Fruit fly (Drosophila melanogaster) whole organism, prepupa: Measurements from ENCODE around the gene CG15296.

Source experiments
- Blimp-1 ChIP-seq: fragments of 200-800 bp; sonication (Bioruptor generic); optimal IDR thresholded peaks from 3 replicates; lab custom pipeline; 2017; ENCODE audit warnings: missing biosample characterization, missing genetic modification characterization, mild to moderate bottlenecking, moderate library complexity, missing genetic modification reagents
- CG10631 ChIP-seq: fragments of 200-800 bp; sonication (Bioruptor generic); optimal IDR thresholded peaks from 2 replicates; lab custom pipeline; 2016; ENCODE audit warnings: missing biosample characterization, missing genetic modification characterization
- CG10669 ChIP-seq: fragments of 200-800 bp; sonication (Bioruptor generic); optimal IDR thresholded peaks from 3 replicates; lab custom pipeline; 2018; ENCODE audit warnings: missing biosample characterization, mild to moderate bottlenecking, missing genetic modification characterization, moderate library complexity
- CG11294 ChIP-seq: fragments of 200-800 bp; sonication (Bioruptor generic); IDR thresholded peaks from 2 replicates; pipeline ENCODE4 v1.3.6; 2022; ENCODE audit warnings: missing biosample characterization, missing genetic modification characterization
- CG11902 ChIP-seq: fragments of 200-800 bp; sonication (Bioruptor generic); optimal IDR thresholded peaks from 3 replicates; lab custom pipeline; 2016; ENCODE audit warnings: missing biosample characterization, missing genetic modification characterization
- CG15336 ChIP-seq: fragments of 200-800 bp; sonication (Bioruptor generic); IDR thresholded peaks from 2 replicates; pipeline ENCODE4 v1.3.6; 2022; ENCODE audit warnings: missing biosample characterization, missing genetic modification characterization
- CG1621 ChIP-seq: fragments of 200-800 bp; sonication (Bioruptor generic); optimal IDR thresholded peaks from 3 replicates; lab custom pipeline; 2018; ENCODE audit warnings: missing biosample characterization, mild to moderate bottlenecking, missing genetic modification characterization
- CG16779 ChIP-seq: fragments of 200-800 bp; sonication (Bioruptor generic); optimal IDR thresholded peaks from 3 replicates; lab custom pipeline; 2017; ENCODE audit warnings: missing biosample characterization, mild to moderate bottlenecking, missing genetic modification characterization
- CG31627 ChIP-seq: fragments of 200-800 bp; sonication (Bioruptor generic); optimal IDR thresholded peaks from 3 replicates; lab custom pipeline; 2016; ENCODE audit warnings: missing biosample characterization, missing genetic modification characterization
- CG32006 ChIP-seq: fragments of 200-800 bp; sonication (Bioruptor generic); optimal IDR thresholded peaks from 3 replicates; lab custom pipeline; 2017; ENCODE audit warnings: missing biosample characterization, mild to moderate bottlenecking, missing genetic modification characterization
- CG3919 ChIP-seq: fragments of 200-800 bp; sonication (Bioruptor generic); optimal IDR thresholded peaks from 3 replicates; lab custom pipeline; 2016; ENCODE audit warnings: missing biosample characterization, missing genetic modification characterization
- CG4318 ChIP-seq: fragments of 200-800 bp; sonication (Bioruptor generic); optimal IDR thresholded peaks from 3 replicates; lab custom pipeline; 2017; ENCODE audit warnings: missing biosample characterization, mild to moderate bottlenecking, missing genetic modification characterization
- CG6163 ChIP-seq: fragments of 200-800 bp; sonication (Bioruptor generic); IDR thresholded peaks from 3 replicates; pipeline ENCODE4 v1.3.6; 2022; ENCODE audit warnings: missing biosample characterization, missing genetic modification characterization
- CG6276 ChIP-seq: fragments of 200-800 bp; sonication (Bioruptor generic); optimal IDR thresholded peaks from 2 replicates; lab custom pipeline; 2017; ENCODE audit warnings: missing biosample characterization, mild to moderate bottlenecking, missing genetic modification characterization
- CG6808 ChIP-seq: fragments of 200-800 bp; sonication (Bioruptor generic); optimal IDR thresholded peaks from 3 replicates; lab custom pipeline; 2017; ENCODE audit warnings: missing biosample characterization, missing genetic modification characterization, mild to moderate bottlenecking, moderate library complexity, missing genetic modification reagents
- CG6854 ChIP-seq: fragments of 200-800 bp; sonication (Bioruptor generic); optimal IDR thresholded peaks from 2 replicates; lab custom pipeline; 2017; ENCODE audit warnings: missing biosample characterization, mild to moderate bottlenecking, missing genetic modification characterization
- CG7368 ChIP-seq: fragments of 200-800 bp; sonication (Bioruptor generic); optimal IDR thresholded peaks from 3 replicates; lab custom pipeline; 2016; ENCODE audit warnings: missing biosample characterization, missing genetic modification characterization
- CG8319 ChIP-seq: fragments of 200-800 bp; sonication (Bioruptor generic); optimal IDR thresholded peaks from 3 replicates; lab custom pipeline; 2016; ENCODE audit warnings: missing biosample characterization, missing genetic modification characterization
- CG8632 ChIP-seq: fragments of 200-800 bp; sonication (Bioruptor generic); optimal IDR thresholded peaks from 3 replicates; lab custom pipeline; 2016; ENCODE audit warnings: missing biosample characterization, missing genetic modification characterization
- CG9139 ChIP-seq: fragments of 200-800 bp; sonication (Bioruptor generic); optimal IDR thresholded peaks from 3 replicates; lab custom pipeline; 2017; ENCODE audit warnings: missing biosample characterization, mild to moderate bottlenecking, missing genetic modification characterization
- Eip78C ChIP-seq: fragments of 200-800 bp; sonication (Bioruptor generic); peaks from one replicate; lab custom pipeline; 2016; ENCODE audit warnings: missing biosample characterization, missing genetic modification characterization
- Ets21C ChIP-seq: fragments of 200-800 bp; sonication (Bioruptor generic); optimal IDR thresholded peaks from 3 replicates; lab custom pipeline; 2016; ENCODE audit warnings: missing biosample characterization, missing genetic modification characterization
- Gug ChIP-seq: fragments of 200-800 bp; sonication (Bioruptor generic); IDR thresholded peaks from 2 replicates; pipeline ENCODE4 v1.3.6; 2022; ENCODE audit warnings: missing biosample characterization, missing genetic modification characterization
- Hr38 ChIP-seq: sonication (Bioruptor generic); optimal IDR thresholded peaks from 2 replicates; lab custom pipeline; 2016; ENCODE audit warnings: missing biosample characterization, missing genetic modification characterization
- Hr39 ChIP-seq: fragments of 200-800 bp; sonication (Bioruptor generic); optimal IDR thresholded peaks from 2 replicates; lab custom pipeline; 2016; ENCODE audit warnings: missing biosample characterization, missing genetic modification characterization
- Hr4 ChIP-seq: fragments of 200-800 bp; sonication (Bioruptor generic); optimal IDR thresholded peaks from 3 replicates; lab custom pipeline; 2016; ENCODE audit warnings: missing biosample characterization, missing genetic modification characterization
- Lpt ChIP-seq: fragments of 200-800 bp; sonication (Bioruptor generic); optimal IDR thresholded peaks from 3 replicates; lab custom pipeline; 2016; ENCODE audit warnings: missing biosample characterization, missing genetic modification characterization
- Met ChIP-seq: fragments of 200-800 bp; sonication (Bioruptor generic); optimal IDR thresholded peaks from 3 replicates; lab custom pipeline; 2016; ENCODE audit warnings: missing biosample characterization, missing genetic modification characterization
- OdsH ChIP-seq: fragments of 200-800 bp; sonication (Bioruptor generic); optimal IDR thresholded peaks from 3 replicates; lab custom pipeline; 2016; ENCODE audit warnings: missing biosample characterization, missing genetic modification characterization
- Smox ChIP-seq: fragments of 200-800 bp; sonication (Bioruptor generic); optimal IDR thresholded peaks from 3 replicates; lab custom pipeline; 2016; ENCODE audit warnings: missing biosample characterization, missing genetic modification characterization
- Sox14 ChIP-seq: fragments of 200-800 bp; sonication (Bioruptor generic); optimal IDR thresholded peaks from 3 replicates; lab custom pipeline; 2016; ENCODE audit warnings: missing biosample characterization, missing genetic modification characterization
- Sox15 ChIP-seq: fragments of 200-800 bp; sonication (Bioruptor generic); optimal IDR thresholded peaks from 3 replicates; lab custom pipeline; 2016; ENCODE audit warnings: missing biosample characterization, missing genetic modification characterization
- achi ChIP-seq: fragments of 200-800 bp; sonication (Bioruptor generic); optimal IDR thresholded peaks from 3 replicates; lab custom pipeline; 2016; ENCODE audit warnings: missing biosample characterization, missing genetic modification characterization
- dac ChIP-seq: fragments of 200-800 bp; sonication (Bioruptor generic); optimal IDR thresholded peaks from 2 replicates; lab custom pipeline; 2017; ENCODE audit warnings: missing biosample characterization, mild to moderate bottlenecking, missing genetic modification characterization
- dsx ChIP-seq: fragments of 200-800 bp; optimal IDR thresholded peaks from 3 replicates; lab custom pipeline; 2019; ENCODE audit warnings: missing biosample characterization, mild to moderate bottlenecking, missing genetic modification characterization, moderate library complexity; ENCODE audit not compliant: poor library complexity, severe bottlenecking
- eg ChIP-seq: fragments of 200-800 bp; sonication (Bioruptor generic); IDR thresholded peaks from 3 replicates; pipeline ENCODE4 v1.3.6; 2022; ENCODE audit warnings: missing biosample characterization, missing genetic modification characterization
- esn ChIP-seq: fragments of 200-800 bp; sonication (Bioruptor generic); optimal IDR thresholded peaks from 2 replicates; lab custom pipeline; 2016; ENCODE audit warnings: missing biosample characterization, mild to moderate bottlenecking, missing genetic modification characterization, moderate library complexity
- fd59A ChIP-seq: fragments of 200-800 bp; sonication (Bioruptor generic); optimal IDR thresholded peaks from 2 replicates; lab custom pipeline; 2017; ENCODE audit warnings: missing biosample characterization, mild to moderate bottlenecking, missing genetic modification characterization, missing genetic modification reagents
- fd85E ChIP-seq: fragments of 200-800 bp; sonication (Bioruptor generic); optimal IDR thresholded peaks from 3 replicates; lab custom pipeline; 2016; ENCODE audit warnings: missing biosample characterization, missing genetic modification characterization
- fkh ChIP-seq: fragments of 200-800 bp; sonication (Bioruptor generic); optimal IDR thresholded peaks from 3 replicates; lab custom pipeline; 2017; ENCODE audit warnings: missing biosample characterization, mild to moderate bottlenecking, missing genetic modification characterization, moderate library complexity
- lz ChIP-seq: fragments of 200-800 bp; sonication (Bioruptor generic); optimal IDR thresholded peaks from 3 replicates; lab custom pipeline; 2016; ENCODE audit warnings: missing biosample characterization, missing genetic modification characterization
- pdm3 ChIP-seq: fragments of 200-800 bp; sonication (Bioruptor generic); optimal IDR thresholded peaks from 3 replicates; lab custom pipeline; 2016; ENCODE audit warnings: missing biosample characterization, missing genetic modification characterization
- salr ChIP-seq, 2 experiments: fragments of 200-800 bp; sonication (Bioruptor generic); optimal IDR thresholded peaks; 3 replicates each; lab custom pipeline; 2016 to 2018; ENCODE audit warnings: missing biosample characterization in 2 of 2, missing genetic modification characterization in 2 of 2, mild to moderate bottlenecking in 1 of 2
- spab ChIP-seq: fragments of 200-800 bp; sonication (Bioruptor generic); optimal IDR thresholded peaks from 2 replicates; lab custom pipeline; 2017; ENCODE audit warnings: missing biosample characterization, mild to moderate bottlenecking, missing genetic modification characterization, missing genetic modification reagents
- ss ChIP-seq, 2 experiments: fragments of 200-800 bp; sonication (Bioruptor generic); optimal IDR thresholded peaks; 2 replicates in 1 of 2; 3 replicates in 1 of 2; lab custom pipeline; 2017 to 2018; ENCODE audit warnings: mild to moderate bottlenecking in 2 of 2, missing biosample characterization in 2 of 2, missing genetic modification characterization in 2 of 2, moderate library complexity in 1 of 2
- svp ChIP-seq: fragments of 200-800 bp; sonication (Bioruptor generic); peaks from one replicate; lab custom pipeline; 2016; ENCODE audit warnings: missing biosample characterization, missing genetic modification characterization
- vri ChIP-seq: fragments of 200-800 bp; sonication (Bioruptor generic); optimal IDR thresholded peaks from 3 replicates; lab custom pipeline; 2016; ENCODE audit warnings: missing biosample characterization, mild to moderate bottlenecking, missing genetic modification characterization

CG15296 gene

DNA sequence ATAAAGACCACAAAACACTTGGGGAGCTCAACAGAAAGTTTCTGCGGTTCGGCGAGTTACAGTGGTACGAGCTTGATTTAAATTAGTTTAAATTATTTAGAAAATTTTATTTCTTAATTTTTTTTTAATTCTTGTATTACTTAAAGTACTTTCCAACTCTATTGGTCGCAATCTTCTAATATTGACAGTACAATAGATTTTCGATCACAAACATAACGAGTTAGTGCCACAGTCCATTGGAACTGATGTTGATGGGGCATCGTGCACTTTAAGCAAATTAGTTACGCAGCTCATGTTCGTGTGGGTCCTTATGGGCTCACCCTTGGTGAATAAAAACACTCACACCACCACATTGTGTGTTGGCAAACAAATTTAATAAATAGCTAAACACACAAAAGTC, 7.2 kb upstream of the CG15296 start (continued):
- TF ChIP-seq Blimp-1 (GFP tag; lab: Kevin White, UChicago) = no peak
- TF ChIP-seq Gug = peak; percentile 64
- TF ChIP-seq CG6808 (GFP tag; lab: Kevin White, UChicago) = peak; percentile 33
- peak; percentile 30 for TF ChIP-seq CG16779 (tag; lab: Kevin White, UChicago)
- TF ChIP-seq CG1621 (tag; lab: Kevin White, UChicago) = peak; percentile 28
- peak; percentile 8 for TF ChIP-seq lz (GFP tag; lab: Kevin White, UChicago)
- peak in 1 of 2 experiments; percentile 14 for TF ChIP-seq ss (GFP tag; optimal IDR thresholded peaks at IDR 0.05; lab: Kevin White, UChicago)
- TF ChIP-seq Ets21C = no peak
- TF ChIP-seq salr (GFP tag; optimal IDR thresholded peaks at IDR 0.05; lab: Kevin White, UChicago) = no peak
- TF ChIP-seq fd59A (GFP tag; lab: Kevin White, UChicago) = peak; percentile 12
- TF ChIP-seq CG6163 = peak; percentile 81

DNA sequence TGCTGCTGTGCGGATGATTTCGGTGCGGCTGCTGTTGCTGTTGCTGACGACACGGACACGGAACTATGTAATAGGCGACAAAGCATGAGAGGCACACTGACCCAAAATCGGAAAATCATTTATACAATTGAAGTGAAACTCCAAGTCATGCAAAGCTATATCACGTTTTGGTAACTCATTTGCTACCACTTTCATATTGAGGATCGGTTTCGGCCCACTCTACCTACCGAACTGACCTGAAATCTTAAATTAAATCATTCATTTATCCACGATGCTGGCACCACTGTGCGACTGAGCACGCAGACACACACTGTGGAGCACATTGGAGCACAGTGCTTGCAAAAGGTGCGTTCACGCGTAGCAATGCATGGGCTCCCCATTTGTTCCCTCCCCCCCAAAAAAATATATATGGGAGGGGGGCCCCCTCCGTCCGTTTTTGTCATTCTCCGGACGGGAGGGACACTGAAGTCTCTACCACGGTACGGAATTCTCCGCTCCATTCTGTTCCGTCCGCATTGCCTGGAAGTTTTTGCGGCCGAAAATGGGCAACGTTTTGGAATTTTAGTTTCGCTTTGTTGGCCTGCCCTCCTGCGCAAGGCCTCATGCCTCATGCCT, 3.9 kb upstream of the CG15296 start:
- TF ChIP-seq CG6808 (GFP tag; lab: Kevin White, UChicago) (peak; percentile 74), lz (GFP tag; lab: Kevin White, UChicago) (peak; percentile 50), CG1621 (tag; lab: Kevin White, UChicago) (peak; percentile 91), vri (GFP tag; lab: Kevin White, UChicago) (peak; percentile 29), Sox14 (GFP tag; lab: Kevin White, UChicago) (peak; percentile 85), spab (GFP tag; lab: Kevin White, UChicago) (peak; percentile 82), CG31627 (GFP tag; lab: Kevin White, UChicago) (peak; percentile 40), CG11902 (GFP tag; lab: Kevin White, UChicago) (peak; percentile 46), CG6163 (peak; percentile 92), achi (GFP tag; lab: Kevin White, UChicago) (peak; percentile 85), CG16779 (tag; lab: Kevin White, UChicago) (peak; percentile 72), CG11294 (peak; percentile 67; the same call in 1 of the 2 replicates), CG9139 (GFP tag; lab: Kevin White, UChicago) (peak; percentile 64), CG10631 (GFP tag; lab: Kevin White, UChicago) (peak; percentile 88), CG3919 (peak; percentile 88), Hr4 (GFP tag; lab: Kevin White, UChicago) (peak; percentile 88), esn (GFP tag; lab: Kevin White, UChicago) (peak; percentile 56), Lpt (GFP tag; lab: Kevin White, UChicago) (peak; percentile 88), CG32006 (peak; percentile 91), CG6276 (GFP tag; lab: Kevin White, UChicago) (peak; percentile 89), Hr38 (no peak), Sox15 (GFP tag; lab: Kevin White, UChicago) (peak; percentile 66), Smox (GFP tag; lab: Kevin White, UChicago) (peak; percentile 41), OdsH (peak; percentile 85), CG10669 (GFP tag; lab: Kevin White, UChicago) (peak; percentile 84), Eip78C (peak; percentile 96), CG8632 (GFP tag; lab: Kevin White, UChicago) (peak; percentile 75), svp (GFP tag; lab: Kevin White, UChicago) (peak; percentile 91), dsx (GFP tag; lab: Kevin White, UChicago) (peak; percentile 79), Met (peak; percentile 40), fkh (GFP tag; lab: Kevin White, UChicago) (no peak), dac (GFP tag; lab: Kevin White, UChicago) (peak; percentile 88), eg (GFP tag; lab: Robert Waterston, UW) (peak; percentile 89), CG7368 (GFP tag; lab: Kevin White, UChicago) (peak; percentile 87), pdm3 (GFP tag; lab: Kevin White, UChicago) (peak; percentile 87), CG15336 (GFP tag; lab: Robert Waterston, UW) (peak; percentile 93), fd85E (GFP tag; lab: Kevin White, UChicago) (peak; percentile 56), Hr39 (peak; percentile 57), CG8319 (GFP tag; lab: Kevin White, UChicago) (peak; percentile 51), ss (GFP tag; optimal IDR thresholded peaks at IDR 0.05; lab: Kevin White, UChicago) (peak; percentile 79 to 83), Blimp-1 (GFP tag; lab: Kevin White, UChicago) (no peak), Gug (peak; percentile 81), Ets21C (peak; percentile 21), CG4318 (peak; percentile 89), CG6854 (no peak)
